Fruit fly (Drosophila melanogaster) whole organism, embryonic: Measurements from ENCODE around the gene cbt.

Experiments used
- Atf-2 ChIP-seq: fragments of 200-800 bp; sonication (Bioruptor generic); optimal IDR thresholded peaks from 2 replicates; lab custom pipeline; 2016; ENCODE audit warnings: missing biosample characterization, missing genetic modification characterization
- CG1024 ChIP-seq: fragments of 200-800 bp; sonication (Bioruptor generic); IDR thresholded peaks from 2 replicates; pipeline ENCODE4 v1.3.6; 2022; ENCODE audit warnings: missing biosample characterization, missing genetic modification characterization
- CG10274 ChIP-seq: fragments of 200-800 bp; sonication (Bioruptor generic); optimal IDR thresholded peaks from 3 replicates; lab custom pipeline; 2017; ENCODE audit warnings: missing biosample characterization, mild to moderate bottlenecking, missing genetic modification characterization
- CG11696 ChIP-seq: fragments of 200-800 bp; sonication (Bioruptor generic); IDR thresholded peaks from 2 replicates; pipeline ENCODE4 v1.3.6; 2022; ENCODE audit warnings: missing biosample characterization, missing genetic modification characterization
- CG13123 ChIP-seq: fragments of 200-800 bp; sonication (Bioruptor generic); optimal IDR thresholded peaks from 2 replicates; lab custom pipeline; 2016; ENCODE audit warnings: missing biosample characterization, missing genetic modification characterization
- CG14050 ChIP-seq: fragments of 200-800 bp; sonication (Bioruptor generic); IDR thresholded peaks from 3 replicates; pipeline ENCODE4 v1.3.6; 2022; ENCODE audit warnings: missing biosample characterization, missing genetic modification characterization
- CG14710 ChIP-seq: fragments of 200-800 bp; sonication (Bioruptor generic); optimal IDR thresholded peaks from 3 replicates; lab custom pipeline; 2019; ENCODE audit warnings: missing biosample characterization, mild to moderate bottlenecking, missing genetic modification characterization, moderate library complexity
- CG15696 ChIP-seq: fragments of 200-800 bp; sonication (Bioruptor generic); optimal IDR thresholded peaks from 2 replicates; lab custom pipeline; 2019; ENCODE audit warnings: missing biosample characterization, mild to moderate bottlenecking, missing genetic modification characterization, moderate library complexity
- CG17802 ChIP-seq: fragments of 200-800 bp; sonication (Bioruptor generic); optimal IDR thresholded peaks from 2 replicates; lab custom pipeline; 2018; ENCODE audit warnings: missing biosample characterization, mild to moderate bottlenecking, missing genetic modification characterization, moderate library complexity
- CG17912 ChIP-seq: fragments of 200-800 bp; sonication (Bioruptor generic); optimal IDR thresholded peaks from 2 replicates; lab custom pipeline; 2018; ENCODE audit warnings: missing biosample characterization, mild to moderate bottlenecking, missing genetic modification characterization
- CG18262 ChIP-seq: fragments of 200-800 bp; optimal IDR thresholded peaks from 3 replicates; lab custom pipeline; 2019; ENCODE audit warnings: missing biosample characterization, mild to moderate bottlenecking, missing genetic modification characterization, moderate library complexity
- CG18476 ChIP-seq: fragments of 200-800 bp; sonication (Bioruptor generic); optimal IDR thresholded peaks from 2 replicates; lab custom pipeline; 2016; ENCODE audit warnings: missing biosample characterization, mild to moderate bottlenecking, missing genetic modification characterization
- CG30431 ChIP-seq: fragments of 200-800 bp; sonication (Bioruptor generic); optimal IDR thresholded peaks from 2 replicates; lab custom pipeline; 2017; ENCODE audit warnings: missing biosample characterization, missing genetic modification characterization
- CG4360 ChIP-seq: fragments of 200-800 bp; sonication (Bioruptor generic); IDR thresholded peaks from 2 replicates; pipeline ENCODE4 v1.3.6; 2022; ENCODE audit warnings: missing biosample characterization, missing genetic modification characterization
- CG43689 ChIP-seq: fragments of 200-800 bp; sonication (Bioruptor generic); IDR thresholded peaks from 2 replicates; pipeline ENCODE4 v1.3.6; 2022; ENCODE audit warnings: missing biosample characterization, missing genetic modification characterization
- CG6175 ChIP-seq: fragments of 200-800 bp; sonication (Bioruptor generic); IDR thresholded peaks from 3 replicates; pipeline ENCODE4 v1.3.6; 2022; ENCODE audit warnings: missing biosample characterization, missing genetic modification characterization
- CG7357 ChIP-seq: fragments of 200-800 bp; sonication (Bioruptor generic); IDR thresholded peaks from 3 replicates; pipeline ENCODE4 v1.3.6; 2022; ENCODE audit warnings: missing biosample characterization, missing genetic modification characterization
- CG8281 ChIP-seq: fragments of 200-800 bp; sonication (Bioruptor generic); optimal IDR thresholded peaks from 2 replicates; lab custom pipeline; 2018; ENCODE audit warnings: missing biosample characterization, mild to moderate bottlenecking, missing genetic modification characterization, moderate library complexity
- Doc3 ChIP-seq: fragments of 200-800 bp; sonication (Bioruptor generic); IDR thresholded peaks from 3 replicates; pipeline ENCODE4 v1.3.6; 2022; ENCODE audit warnings: missing biosample characterization, missing genetic modification characterization; ENCODE audit not compliant: partially characterized antibody
- E2f1 ChIP-seq: fragments of 200-800 bp; sonication (Bioruptor generic); IDR thresholded peaks from 2 replicates; pipeline ENCODE4 v1.3.6; 2022; ENCODE audit warnings: missing biosample characterization, missing genetic modification characterization
- Fer3 ChIP-seq: fragments of 200-800 bp; sonication (Bioruptor generic); optimal IDR thresholded peaks from 2 replicates; lab custom pipeline; 2018; ENCODE audit warnings: missing biosample characterization, mild to moderate bottlenecking, missing genetic modification characterization, moderate library complexity
- H15 ChIP-seq: fragments of 200-800 bp; sonication (Bioruptor generic); IDR thresholded peaks from 3 replicates; pipeline ENCODE4 v1.3.6; 2022; ENCODE audit warnings: missing biosample characterization, missing genetic modification characterization
- HHEX ChIP-seq: fragments of 200-800 bp; sonication (Bioruptor generic); optimal IDR thresholded peaks from 3 replicates; lab custom pipeline; 2017; ENCODE audit warnings: missing biosample characterization, mild to moderate bottlenecking, missing genetic modification characterization, missing genetic modification reagents
- HLH54F ChIP-seq: fragments of 200-800 bp; sonication (Bioruptor generic); optimal IDR thresholded peaks from 3 replicates; lab custom pipeline; 2016; ENCODE audit warnings: missing biosample characterization, missing genetic modification characterization
- HmgD ChIP-seq: fragments of 200-800 bp; sonication (Bioruptor generic); optimal IDR thresholded peaks from 3 replicates; lab custom pipeline; 2016; ENCODE audit warnings: missing biosample characterization, missing genetic modification characterization
- Hmx ChIP-seq: fragments of 200-800 bp; sonication (Bioruptor generic); optimal IDR thresholded peaks from 2 replicates; lab custom pipeline; 2016; ENCODE audit warnings: missing biosample characterization, missing genetic modification characterization
- Hsf ChIP-seq: fragments of 200-800 bp; sonication (Bioruptor generic); optimal IDR thresholded peaks from 3 replicates; lab custom pipeline; 2016; ENCODE audit warnings: missing biosample characterization, missing genetic modification characterization
- MTF-1 ChIP-seq: fragments of 200-800 bp; sonication (Bioruptor generic); optimal IDR thresholded peaks from 2 replicates; lab custom pipeline; 2018; ENCODE audit warnings: missing biosample characterization, mild to moderate bottlenecking, missing genetic modification characterization, borderline replicate concordance
- Ptx1 ChIP-seq: fragments of 200-800 bp; sonication (Bioruptor generic); IDR thresholded peaks from 2 replicates; pipeline ENCODE4 v1.3.6; 2022; ENCODE audit warnings: missing biosample characterization, missing genetic modification characterization
- Xrp1 ChIP-seq: fragments of 200-800 bp; sonication (Bioruptor generic); IDR thresholded peaks from 2 replicates; pipeline ENCODE4 v1.3.6; 2022; ENCODE audit warnings: missing biosample characterization, missing genetic modification characterization
- ara ChIP-seq: fragments of 200-800 bp; sonication (Bioruptor generic); IDR thresholded peaks from 2 replicates; pipeline ENCODE4 v1.3.6; 2022; ENCODE audit warnings: missing biosample characterization, missing genetic modification characterization
- bcd ChIP-seq: fragments of 200-800 bp; sonication (Bioruptor generic); optimal IDR thresholded peaks from 2 replicates; lab custom pipeline; 2017; ENCODE audit warnings: missing biosample characterization, mild to moderate bottlenecking, missing genetic modification characterization
- bsh ChIP-seq, 2 experiments: fragments of 200-800 bp; sonication (Bioruptor generic); optimal IDR thresholded peaks; 2 replicates each; lab custom pipeline; 2017 to 2018; ENCODE audit warnings: mild to moderate bottlenecking in 2 of 2, missing biosample characterization in 2 of 2, missing genetic modification characterization in 2 of 2, moderate library complexity in 1 of 2
- chm ChIP-seq: fragments of 200-800 bp; sonication (Bioruptor generic); IDR thresholded peaks from 2 replicates; pipeline ENCODE4 v1.3.6; 2022; ENCODE audit warnings: missing biosample characterization, missing genetic modification characterization
- dmrt11E ChIP-seq: fragments of 200-800 bp; sonication (Bioruptor generic); optimal IDR thresholded peaks from 3 replicates; lab custom pipeline; 2018; ENCODE audit warnings: missing biosample characterization, mild to moderate bottlenecking, missing genetic modification characterization, moderate library complexity
- ems ChIP-seq: fragments of 200-800 bp; sonication (Bioruptor generic); optimal IDR thresholded peaks from 3 replicates; lab custom pipeline; 2016; ENCODE audit warnings: missing biosample characterization, missing genetic modification characterization
- fd102C ChIP-seq: fragments of 200-800 bp; sonication (Bioruptor generic); optimal IDR thresholded peaks from 2 replicates; lab custom pipeline; 2018; ENCODE audit warnings: missing biosample characterization, mild to moderate bottlenecking, missing genetic modification characterization, moderate library complexity
- fd96Cb ChIP-seq: fragments of 200-800 bp; sonication (Bioruptor generic); optimal IDR thresholded peaks from 2 replicates; lab custom pipeline; 2018; ENCODE audit warnings: missing biosample characterization, mild to moderate bottlenecking, missing genetic modification characterization, moderate library complexity
- grau ChIP-seq: fragments of 200-800 bp; optimal IDR thresholded peaks from 3 replicates; lab custom pipeline; 2019; ENCODE audit warnings: missing biosample characterization, mild to moderate bottlenecking, missing genetic modification characterization, moderate library complexity
- gro ChIP-seq: fragments of 200-800 bp; sonication (Bioruptor generic); optimal IDR thresholded peaks from 2 replicates; lab custom pipeline; 2016; ENCODE audit warnings: missing biosample characterization, missing genetic modification characterization
- oc ChIP-seq: fragments of 200-800 bp; sonication (Bioruptor generic); optimal IDR thresholded peaks from 2 replicates; lab custom pipeline; 2018; ENCODE audit warnings: missing biosample characterization, mild to moderate bottlenecking, missing genetic modification characterization, moderate library complexity
- prd ChIP-seq, 3 experiments: fragments of >200 bp in 2 of 3; fragments of 200-800 bp in 1 of 3; sonication (Bioruptor generic) in 1 of 3; optimal IDR thresholded peaks in 2 of 3; IDR thresholded peaks in 1 of 3; 2 replicates in 2 of 3; 3 replicates in 1 of 3; pipeline versions ENCODE4 v1.3.6 to Lab custom; 2017 to 2022; ENCODE audit warnings: missing biosample characterization in 1 of 3, missing genetic modification characterization in 1 of 3
- pum ChIP-seq: fragments of 200-800 bp; sonication (Bioruptor generic); optimal IDR thresholded peaks from 2 replicates; lab custom pipeline; 2016; ENCODE audit warnings: missing biosample characterization, missing genetic modification characterization
- rib ChIP-seq: fragments of 200-800 bp; sonication (Bioruptor generic); IDR thresholded peaks from 2 replicates; pipeline ENCODE4 v1.3.6; 2022; ENCODE audit warnings: missing biosample characterization, missing genetic modification characterization
- row ChIP-seq: fragments of 200-800 bp; sonication (Bioruptor generic); IDR thresholded peaks from 3 replicates; pipeline ENCODE4 v1.3.6; 2022; ENCODE audit warnings: missing biosample characterization, missing genetic modification characterization
- salm ChIP-seq: fragments of 200-800 bp; sonication (Bioruptor generic); optimal IDR thresholded peaks from 2 replicates; lab custom pipeline; 2018; ENCODE audit warnings: missing biosample characterization, mild to moderate bottlenecking, missing genetic modification characterization
- slou ChIP-seq: fragments of 200-800 bp; sonication (Bioruptor generic); optimal IDR thresholded peaks from 3 replicates; lab custom pipeline; 2016; ENCODE audit warnings: missing biosample characterization, missing genetic modification characterization
- vfl ChIP-seq: fragments of 200-800 bp; sonication (Bioruptor generic); optimal IDR thresholded peaks from 2 replicates; lab custom pipeline; 2016; ENCODE audit warnings: missing biosample characterization, missing genetic modification characterization
- vvl ChIP-seq: fragments of 200-800 bp; sonication (Bioruptor generic); IDR thresholded peaks from 2 replicates; pipeline ENCODE4 v1.3.6; 2022; ENCODE audit warnings: missing biosample characterization, missing genetic modification characterization
- wdn ChIP-seq: fragments of 200-800 bp; sonication (Bioruptor generic); IDR thresholded peaks from 2 replicates; pipeline ENCODE4 v1.3.6; 2022; ENCODE audit warnings: missing biosample characterization, missing genetic modification characterization

cbt gene

DNA sequence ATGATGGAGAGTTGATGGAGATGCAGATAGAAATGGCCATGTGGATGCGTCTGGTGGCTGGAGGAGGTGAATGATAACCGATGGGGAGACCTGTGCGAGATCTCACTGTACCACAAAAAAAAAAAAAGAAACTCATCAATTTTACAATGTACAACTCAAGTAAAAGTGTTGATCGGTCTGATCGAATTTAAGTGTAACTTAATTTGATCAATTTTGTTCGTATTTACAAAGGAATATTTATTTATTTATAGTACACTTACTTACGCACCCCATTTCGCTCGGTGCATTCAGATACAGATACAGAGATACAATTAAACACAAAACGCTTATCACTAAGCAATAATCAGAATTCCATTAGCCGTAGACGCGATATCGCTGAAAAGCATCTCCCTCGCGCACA, 43.3 kb upstream of the cbt start (continued):
- no peak for TF ChIP-seq prd (optimal IDR thresholded peaks at IDR 0.05; lab: Kevin White, UChicago)
- TF ChIP-seq prd (GFP tag; IDR thresholded peaks at IDR 0.05; lab: Robert Waterston, UW), result peak; percentile 66; the same call in 2 of the 3 replicates
- TF ChIP-seq bsh (GFP tag; optimal IDR thresholded peaks at IDR 0.05; lab: Kevin White, UChicago), result peak in 1 of 2 experiments; percentile 79
- TF ChIP-seq wdn, result no peak
- TF ChIP-seq CG7357 (GFP tag; lab: Robert Waterston, UW), result 0 out of 3 replicates have a peak, but pooled peaks have one; percentile 12
- TF ChIP-seq HHEX (GFP tag; lab: Kevin White, UChicago), result peak; percentile 50
- 0 out of 3 replicates have a peak, but pooled peaks have one; percentile 29 for TF ChIP-seq CG14050
- TF ChIP-seq slou, result peak; percentile 19
- peak; percentile 36 for TF ChIP-seq MTF-1 (GFP tag; lab: Kevin White, UChicago)
- TF ChIP-seq CG43689 (GFP tag; lab: Robert Waterston, UW), result no peak
- 0 out of 2 replicates have a peak, but pooled peaks have one; percentile 10 for TF ChIP-seq CG11696 (GFP tag; lab: Robert Waterston, UW)
- TF ChIP-seq ara (GFP tag; lab: Robert Waterston, UW), result peak; percentile 65; the same call in 1 of the 2 replicates
- TF ChIP-seq Hmx (GFP tag; lab: Kevin White, UChicago), result no peak
- peak; percentile 39 for TF ChIP-seq ems
- TF ChIP-seq CG6175 (GFP tag; lab: Robert Waterston, UW), result no peak
- peak; percentile 1 for TF ChIP-seq CG30431 (GFP tag; lab: Kevin White, UChicago)
- peak; percentile 62; the same call in 2 of the 3 replicates for TF ChIP-seq row (GFP tag; lab: Robert Waterston, UW)
- peak; percentile 45 for TF ChIP-seq pum (GFP tag; lab: Kevin White, UChicago)
- peak; percentile 29 for TF ChIP-seq grau (tag; lab: Kevin White, UChicago)
- TF ChIP-seq Ptx1 (GFP tag; lab: Robert Waterston, UW), result peak; percentile 49
- TF ChIP-seq oc (tag; lab: Kevin White, UChicago), result peak; percentile 3
- TF ChIP-seq Atf-2 (GFP tag; lab: Kevin White, UChicago), result peak; percentile 29
- peak; percentile 13 for TF ChIP-seq CG17802
- TF ChIP-seq CG4360 (GFP tag; lab: Robert Waterston, UW), result no peak; the same call in none of the 2 replicates
- TF ChIP-seq vfl (GFP tag; lab: Kevin White, UChicago), result no peak
- TF ChIP-seq rib, result no peak
- peak; percentile 43 for TF ChIP-seq bcd (GFP tag; lab: Kevin White, UChicago)
- peak; percentile 31 for TF ChIP-seq CG18476 (GFP tag; lab: Kevin White, UChicago)
- TF ChIP-seq CG15696 (tag; lab: Kevin White, UChicago), result peak; percentile 47
- peak; percentile 8 for TF ChIP-seq CG10274 (GFP tag; lab: Kevin White, UChicago)
- no peak for TF ChIP-seq Doc3 (GFP tag; lab: Robert Waterston, UW)
- TF ChIP-seq dmrt11E (tag; lab: Kevin White, UChicago), result peak; percentile 82
- peak; percentile 25 for TF ChIP-seq HLH54F
- TF ChIP-seq Fer3 (tag; lab: Kevin White, UChicago), result peak; percentile 42
- TF ChIP-seq gro (GFP tag; lab: Kevin White, UChicago), result no peak
- peak; percentile 61 for TF ChIP-seq vvl (GFP tag; lab: Robert Waterston, UW)
- TF ChIP-seq CG18262 (tag; lab: Kevin White, UChicago), result peak; percentile 66
- peak; percentile 52; the same call in 1 of the 2 replicates for TF ChIP-seq E2f1
- peak; percentile 34 for TF ChIP-seq fd102C (GFP tag; lab: Kevin White, UChicago)
- peak; percentile 57 for TF ChIP-seq fd96Cb
- TF ChIP-seq salm (tag; lab: Kevin White, UChicago), result no peak
- no peak for TF ChIP-seq HmgD (GFP tag; lab: Kevin White, UChicago)
- peak; percentile 72 for TF ChIP-seq chm (GFP tag; lab: Robert Waterston, UW)
- no peak for TF ChIP-seq CG1024
- peak; percentile 45 for TF ChIP-seq CG14710 (tag; lab: Kevin White, UChicago)
- TF ChIP-seq CG8281 (tag; lab: Kevin White, UChicago), result no peak
- peak; percentile 48 for TF ChIP-seq Hsf (GFP tag; lab: Kevin White, UChicago)
- peak; percentile 51; the same call in 2 of the 3 replicates for TF ChIP-seq H15 (GFP tag; lab: Robert Waterston, UW)
- no peak for TF ChIP-seq CG17912
- peak; percentile 75 for TF ChIP-seq Xrp1 (GFP tag; lab: Robert Waterston, UW)
- no peak for TF ChIP-seq CG13123
